Fruit fly (Drosophila melanogaster): ENCODE results near the gene HGTX.

- TF ChIP-seq HLH106 (tag; optimal IDR thresholded peaks at IDR 0.05) (no peak), Hr83 (GFP tag; optimal IDR thresholded peaks at IDR 0.05; ENCODE audit: poor library complexity, severe bottlenecking) (no peak), brk (GFP tag; optimal IDR thresholded peaks at IDR 0.05) (no peak), CG32264 (GFP tag; optimal IDR thresholded peaks at IDR 0.05) (no peak), Jra (GFP tag; optimal IDR thresholded peaks at IDR 0.05) (no peak), pan (optimal IDR thresholded peaks at IDR 0.05) (no peak), jim (GFP tag; optimal IDR thresholded peaks at IDR 0.05) (no peak), CrebA (GFP tag; optimal IDR thresholded peaks at IDR 0.05; ENCODE audit: borderline replicate concordance) (no peak), psq (GFP tag; optimal IDR thresholded peaks at IDR 0.05) (no peak), usp (GFP tag; optimal IDR thresholded peaks at IDR 0.05) (no peak)
Measured at dm6 chr3L:14600570-14600969, 1.2 kb upstream of the HGTX start.

All from whole organism, wandering third instar larva.